Fruit fly (Drosophila melanogaster): ENCODE results near the gene Osi15.

Osi15 gene

dm6 chr3R:6291437-6291836 lies 10.2 kb upstream of the Osi15 start, which contains the start of gene Osi13:
Gene Osi13, plus strand, starts transcription at chr3R:6291737.
- TF ChIP-seq rgr (GFP tag; optimal IDR thresholded peaks at IDR 0.05), result no peak
- no peak for TF ChIP-seq dsf (GFP tag; optimal IDR thresholded peaks at IDR 0.05; ENCODE audit: borderline replicate concordance)
- no peak for TF ChIP-seq sv (GFP tag; optimal IDR thresholded peaks at IDR 0.05)
- no peak for TF ChIP-seq jim (GFP tag; optimal IDR thresholded peaks at IDR 0.05)
- TF ChIP-seq foxo (GFP tag; optimal IDR thresholded peaks at IDR 0.05), result no peak
- no peak for TF ChIP-seq dl (GFP tag; optimal IDR thresholded peaks at IDR 0.05; ENCODE audit: insufficient read depth in 1 of 2, partially characterized antibody in 2 of 2)

dm6 chr3R:6294046-6294445 lies 7.6 kb upstream of the Osi15 start:
- TF ChIP-seq Jra (GFP tag; optimal IDR thresholded peaks at IDR 0.05) (no peak), Mio (GFP tag; optimal IDR thresholded peaks at IDR 0.05) (no peak), dmrt93B (GFP tag; optimal IDR thresholded peaks at IDR 0.05) (no peak), Abd-B (GFP tag; optimal IDR thresholded peaks at IDR 0.05) (no peak), HLH106 (tag; optimal IDR thresholded peaks at IDR 0.05) (no peak), CG9705 (GFP tag; optimal IDR thresholded peaks at IDR 0.05) (no peak), woc (GFP tag; optimal IDR thresholded peaks at IDR 0.05) (no peak), Sp1 (GFP tag; optimal IDR thresholded peaks at IDR 0.05) (no peak), Hnf4 (GFP tag; optimal IDR thresholded peaks at IDR 0.05) (no peak), tai (GFP tag; optimal IDR thresholded peaks at IDR 0.05) (no peak), jim (GFP tag; optimal IDR thresholded peaks at IDR 0.05) (no peak), lola (GFP tag; optimal IDR thresholded peaks at IDR 0.05) (no peak), rgr (GFP tag; optimal IDR thresholded peaks at IDR 0.05) (no peak), Hr78 (GFP tag; optimal IDR thresholded peaks at IDR 0.05) (no peak), Vsx2 (GFP tag; optimal IDR thresholded peaks at IDR 0.05; ENCODE audit: partially characterized antibody) (no peak), N (GFP tag; optimal IDR thresholded peaks at IDR 0.05) (no peak), sv (GFP tag; optimal IDR thresholded peaks at IDR 0.05) (no peak)

dm6 chr3R:6297164-6297563 lies 4.4 kb upstream of the Osi15 start:
- TF ChIP-seq sage (GFP tag; optimal IDR thresholded peaks at IDR 0.05) (no peak), Rel (GFP tag; optimal IDR thresholded peaks at IDR 0.05) (no peak), Rel (tag; optimal IDR thresholded peaks at IDR 0.05) (no peak), OdsH (GFP tag; optimal IDR thresholded peaks at IDR 0.05) (no peak), HLH106 (tag; optimal IDR thresholded peaks at IDR 0.05) (no peak), psq (GFP tag; optimal IDR thresholded peaks at IDR 0.05) (no peak), Hr83 (GFP tag; optimal IDR thresholded peaks at IDR 0.05; ENCODE audit: poor library complexity, severe bottlenecking) (no peak)

dm6 chr3R:6298828-6299227 lies 2.8 kb upstream of the Osi15 start, which contains the start of gene Osi14:
Gene Osi14, plus strand, starts transcription at chr3R:6299128.
- TF ChIP-seq Vsx2 (GFP tag; optimal IDR thresholded peaks at IDR 0.05; ENCODE audit: partially characterized antibody), result no peak
- no peak for TF ChIP-seq usp (GFP tag; optimal IDR thresholded peaks at IDR 0.05)
- no peak for TF ChIP-seq Sp1 (GFP tag; optimal IDR thresholded peaks at IDR 0.05)
- TF ChIP-seq Jra (GFP tag; optimal IDR thresholded peaks at IDR 0.05), result no peak
- no peak for TF ChIP-seq dmrt93B (GFP tag; optimal IDR thresholded peaks at IDR 0.05)
- no peak for TF ChIP-seq pan (optimal IDR thresholded peaks at IDR 0.05)
- TF ChIP-seq Abd-B (GFP tag; optimal IDR thresholded peaks at IDR 0.05), result no peak
- TF ChIP-seq h (GFP tag; optimal IDR thresholded peaks at IDR 0.05), result no peak
- TF ChIP-seq jim (GFP tag; optimal IDR thresholded peaks at IDR 0.05), result no peak

- TF ChIP-seq tai (GFP tag; optimal IDR thresholded peaks at IDR 0.05), result no peak
- no peak for TF ChIP-seq Sp1 (GFP tag; optimal IDR thresholded peaks at IDR 0.05)
- TF ChIP-seq Dfd (GFP tag; optimal IDR thresholded peaks at IDR 0.05), result no peak
- no peak for TF ChIP-seq CrebA (GFP tag; optimal IDR thresholded peaks at IDR 0.05; ENCODE audit: borderline replicate concordance)
- no peak for TF ChIP-seq Vsx2 (GFP tag; optimal IDR thresholded peaks at IDR 0.05; ENCODE audit: partially characterized antibody)
- no peak for TF ChIP-seq woc (GFP tag; optimal IDR thresholded peaks at IDR 0.05)
- TF ChIP-seq foxo (GFP tag; optimal IDR thresholded peaks at IDR 0.05), result no peak
- no peak for TF ChIP-seq jim (GFP tag; optimal IDR thresholded peaks at IDR 0.05)
- no peak for TF ChIP-seq N (GFP tag; optimal IDR thresholded peaks at IDR 0.05)
- TF ChIP-seq sv (GFP tag; optimal IDR thresholded peaks at IDR 0.05), result no peak
- TF ChIP-seq dmrt93B (GFP tag; optimal IDR thresholded peaks at IDR 0.05), result no peak
Measured at dm6 chr3R:6303738-6304137, 2.1 kb downstream of the Osi15 start, which contains the start of gene CG46396. Gene CG46396, plus strand, starts transcription at chr3R:6304038.
